Worm (Caenorhabditis elegans) whole organism, late embryonic: Measurements from ENCODE around the gene clec-57.

Experiments used
- C08G9.2 ChIP-seq: sonication (generic microtip); optimal IDR thresholded peaks from 2 replicates; lab custom pipeline; 2016; ENCODE audit warnings: mild to moderate bottlenecking, missing genetic modification characterization, moderate library complexity, missing compliant biosample characterization
- C38D4.7 ChIP-seq: fragments of 200-800 bp; sonication (Bioruptor generic); optimal IDR thresholded peaks from 2 replicates; lab custom pipeline; 2018; ENCODE audit warnings: mild to moderate bottlenecking, missing genetic modification characterization, moderate library complexity, missing compliant biosample characterization
- K09A11.1 ChIP-seq: sonication (generic microtip); optimal IDR thresholded peaks from 2 replicates; lab custom pipeline; 2017; ENCODE audit warnings: antibody characterized with exemption, mild to moderate bottlenecking, missing genetic modification characterization, missing compliant biosample characterization; ENCODE audit not compliant: insufficient read depth
- T23F11.4 ChIP-seq: fragments of 200-800 bp; sonication (Bioruptor generic); optimal IDR thresholded peaks from 2 replicates; lab custom pipeline; 2018; ENCODE audit warnings: mild to moderate bottlenecking, missing genetic modification characterization, missing compliant biosample characterization
- Y22D7AL.16 ChIP-seq: sonication (generic microtip); optimal IDR thresholded peaks from 2 replicates; lab custom pipeline; 2016; ENCODE audit warnings: missing genetic modification characterization, missing compliant biosample characterization
- ahr-1 ChIP-seq: sonication (generic microtip); optimal IDR thresholded peaks from 2 replicates; lab custom pipeline; 2016; ENCODE audit warnings: missing genetic modification characterization, missing compliant biosample characterization
- ama-1 ChIP-seq: fragments of 150-350 bp; optimal IDR thresholded peaks from 2 replicates; lab custom pipeline; 2014
- ceh-14 ChIP-seq: sonication (generic microtip); optimal IDR thresholded peaks from 2 replicates; lab custom pipeline; 2016; ENCODE audit warnings: missing genotype, missing genetic modification characterization, missing compliant biosample characterization
- ceh-18 ChIP-seq: sonication (generic microtip); optimal IDR thresholded peaks from 2 replicates; lab custom pipeline; 2016; ENCODE audit warnings: missing genetic modification characterization, missing compliant biosample characterization
- ceh-19 ChIP-seq: fragments of 200-800 bp; sonication (Bioruptor generic); optimal IDR thresholded peaks from 2 replicates; lab custom pipeline; 2018; ENCODE audit warnings: mild to moderate bottlenecking, missing genetic modification characterization, missing compliant biosample characterization
- ceh-22 ChIP-seq: sonication (generic microtip); optimal IDR thresholded peaks from 2 replicates; lab custom pipeline; 2017; ENCODE audit warnings: missing biosample characterization, missing genetic modification characterization
- ceh-24 ChIP-seq: sonication (generic microtip); optimal IDR thresholded peaks from 2 replicates; lab custom pipeline; 2016; ENCODE audit warnings: mild to moderate bottlenecking, missing genetic modification characterization, missing compliant biosample characterization
- ceh-31 ChIP-seq: sonication (generic microtip); optimal IDR thresholded peaks from 2 replicates; lab custom pipeline; 2016; ENCODE audit warnings: missing genetic modification characterization, missing compliant biosample characterization
- ceh-34 ChIP-seq: sonication (generic microtip); optimal IDR thresholded peaks from 2 replicates; lab custom pipeline; 2016; ENCODE audit warnings: mild to moderate bottlenecking, missing genetic modification characterization, missing compliant biosample characterization
- ceh-48 ChIP-seq: sonication (generic microtip); optimal IDR thresholded peaks from 2 replicates; lab custom pipeline; 2016; ENCODE audit warnings: missing genetic modification characterization, inconsistent platforms, missing compliant biosample characterization
- ceh-6 ChIP-seq: fragments of 200-800 bp; sonication (Bioruptor generic); optimal IDR thresholded peaks from 2 replicates; lab custom pipeline; 2018; ENCODE audit warnings: mild to moderate bottlenecking, missing genetic modification characterization, missing compliant biosample characterization
- che-1 ChIP-seq: sonication (generic microtip); optimal IDR thresholded peaks from 2 replicates; lab custom pipeline; 2016; ENCODE audit warnings: mild to moderate bottlenecking, missing genetic modification characterization, missing compliant biosample characterization
- dmd-4 ChIP-seq: sonication (generic microtip); optimal IDR thresholded peaks from 2 replicates; lab custom pipeline; 2016; ENCODE audit warnings: borderline replicate concordance, missing genetic modification characterization, missing compliant biosample characterization
- dve-1 ChIP-seq: sonication (generic microtip); optimal IDR thresholded peaks from 2 replicates; lab custom pipeline; 2017; ENCODE audit warnings: antibody characterized with exemption, mild to moderate bottlenecking, missing genetic modification characterization, missing compliant biosample characterization
- elt-2 ChIP-seq: sonication (generic microtip); optimal IDR thresholded peaks from 2 replicates; lab custom pipeline; 2016; ENCODE audit warnings: missing genetic modification reagents, missing genetic modification characterization, missing compliant biosample characterization
- ets-4 ChIP-seq: sonication (generic microtip); optimal IDR thresholded peaks from 2 replicates; lab custom pipeline; 2016; ENCODE audit warnings: missing genetic modification characterization, missing compliant biosample characterization
- eyg-1 ChIP-seq: sonication (generic microtip); optimal IDR thresholded peaks from 2 replicates; lab custom pipeline; 2016; ENCODE audit warnings: missing genotype, missing genetic modification characterization, missing compliant biosample characterization
- fax-1 ChIP-seq: sonication (generic microtip); optimal IDR thresholded peaks from 2 replicates; lab custom pipeline; 2016; ENCODE audit warnings: missing genotype, missing genetic modification characterization, missing compliant biosample characterization
- fkh-10 ChIP-seq: fragments of 150-350 bp; optimal IDR thresholded peaks from 2 replicates; lab custom pipeline; 2014; ENCODE audit warnings: missing biosample characterization, missing genetic modification reagents, missing genetic modification characterization
- fkh-6 ChIP-seq: sonication (generic microtip); optimal IDR thresholded peaks from 2 replicates; lab custom pipeline; 2016; ENCODE audit warnings: missing genetic modification characterization, missing compliant biosample characterization
- gmeb-2 ChIP-seq: sonication (generic microtip); optimal IDR thresholded peaks from 2 replicates; lab custom pipeline; 2016; ENCODE audit warnings: missing genetic modification characterization, inconsistent platforms, missing compliant biosample characterization
- hlh-13 ChIP-seq: fragments of 200-800 bp; sonication (Bioruptor generic); optimal IDR thresholded peaks from 2 replicates; lab custom pipeline; 2018; ENCODE audit warnings: mild to moderate bottlenecking, missing genetic modification characterization, missing compliant biosample characterization
- hlh-15 ChIP-seq: sonication (generic microtip); optimal IDR thresholded peaks from 2 replicates; lab custom pipeline; 2016; ENCODE audit warnings: missing genetic modification characterization, missing compliant biosample characterization
- hlh-30 ChIP-seq: sonication (generic microtip); optimal IDR thresholded peaks from 2 replicates; lab custom pipeline; 2017; ENCODE audit warnings: antibody characterized with exemption, missing genetic modification characterization, missing compliant biosample characterization; ENCODE audit not compliant: insufficient read depth
- hlh-6 ChIP-seq: sonication (generic microtip); optimal IDR thresholded peaks from 2 replicates; lab custom pipeline; 2016; ENCODE audit warnings: missing genotype, missing genetic modification characterization, missing compliant biosample characterization
- hlh-8 ChIP-seq: sonication (generic microtip); optimal IDR thresholded peaks from 2 replicates; lab custom pipeline; 2016; ENCODE audit warnings: missing genotype, missing genetic modification characterization, missing compliant biosample characterization
- lim-6 ChIP-seq: sonication (generic microtip); optimal IDR thresholded peaks from 2 replicates; lab custom pipeline; 2016; ENCODE audit warnings: missing genetic modification characterization, missing compliant biosample characterization
- lin-11 ChIP-seq: fragments of 200-800 bp; sonication (Bioruptor generic); optimal IDR thresholded peaks from 2 replicates; lab custom pipeline; 2018; ENCODE audit warnings: mild to moderate bottlenecking, missing genetic modification characterization, missing compliant biosample characterization
- madf-2 ChIP-seq: sonication (generic microtip); optimal IDR thresholded peaks from 2 replicates; lab custom pipeline; 2017; ENCODE audit warnings: missing genetic modification characterization, missing compliant biosample characterization
- mec-3 ChIP-seq: sonication (generic microtip); optimal IDR thresholded peaks from 2 replicates; lab custom pipeline; 2016; ENCODE audit warnings: borderline replicate concordance, missing genetic modification characterization, missing compliant biosample characterization
- nhr-11 ChIP-seq: fragments of 150-350 bp; optimal IDR thresholded peaks from 2 replicates; lab custom pipeline; 2014; ENCODE audit warnings: missing biosample characterization, missing genetic modification characterization
- nhr-232 ChIP-seq: sonication (generic microtip); optimal IDR thresholded peaks from 2 replicates; lab custom pipeline; 2016; ENCODE audit warnings: missing genetic modification characterization, missing compliant biosample characterization
- odd-2 ChIP-seq: sonication (generic microtip); optimal IDR thresholded peaks from 2 replicates; lab custom pipeline; 2017; ENCODE audit warnings: antibody characterized with exemption, mild to moderate bottlenecking, missing genetic modification characterization, missing compliant biosample characterization
- pag-3 ChIP-seq: sonication (generic microtip); optimal IDR thresholded peaks from 2 replicates; lab custom pipeline; 2016; ENCODE audit warnings: missing compliant biosample characterization, missing genetic modification characterization, borderline replicate concordance
- pax-1 ChIP-seq: fragments of 150-350 bp; optimal IDR thresholded peaks from 2 replicates; lab custom pipeline; 2014; ENCODE audit warnings: missing biosample characterization, missing genetic modification characterization
- pha-2 ChIP-seq: sonication (generic microtip); optimal IDR thresholded peaks from 2 replicates; lab custom pipeline; 2017; ENCODE audit warnings: mild to moderate bottlenecking, missing genetic modification characterization, missing compliant biosample characterization
- pha-4 ChIP-seq: fragments of 150-350 bp; optimal IDR thresholded peaks from 2 replicates; lab custom pipeline; 2018; ENCODE audit warnings: missing biosample characterization, missing genetic modification reagents, missing genetic modification characterization
- pqm-1 ChIP-seq: sonication (generic microtip); optimal IDR thresholded peaks from 2 replicates; lab custom pipeline; 2016; ENCODE audit warnings: missing genetic modification characterization, missing compliant biosample characterization
- pros-1 ChIP-seq: fragments of 150-350 bp; optimal IDR thresholded peaks from 2 replicates; lab custom pipeline; 2014; ENCODE audit warnings: missing biosample characterization, missing genetic modification reagents, missing genetic modification characterization
- rnt-1 ChIP-seq: sonication (generic microtip); optimal IDR thresholded peaks from 2 replicates; lab custom pipeline; 2016; ENCODE audit warnings: missing genetic modification characterization, missing compliant biosample characterization
- sdc-2 ChIP-seq: sonication (generic microtip); optimal IDR thresholded peaks from 2 replicates; lab custom pipeline; 2016; ENCODE audit warnings: missing genotype, missing genetic modification characterization, missing compliant biosample characterization
- sox-4 ChIP-seq: sonication (generic microtip); optimal IDR thresholded peaks from 2 replicates; lab custom pipeline; 2017; ENCODE audit warnings: mild to moderate bottlenecking, missing genetic modification characterization, inconsistent platforms, missing compliant biosample characterization
- syd-9 ChIP-seq: sonication (generic microtip); optimal IDR thresholded peaks from 2 replicates; lab custom pipeline; 2016; ENCODE audit warnings: mild to moderate bottlenecking, missing genetic modification characterization, moderate library complexity, missing compliant biosample characterization
- tbx-2 ChIP-seq: sonication (generic microtip); optimal IDR thresholded peaks from 2 replicates; lab custom pipeline; 2016; ENCODE audit warnings: missing genetic modification characterization, missing compliant biosample characterization
- tbx-7 ChIP-seq: sonication (generic microtip); optimal IDR thresholded peaks from 2 replicates; lab custom pipeline; 2016; ENCODE audit warnings: missing genotype, missing genetic modification characterization, missing compliant biosample characterization
- ttx-3 ChIP-seq: sonication (generic microtip); optimal IDR thresholded peaks from 2 replicates; lab custom pipeline; 2016; ENCODE audit warnings: missing genetic modification reagents, missing genetic modification characterization, missing compliant biosample characterization
- unc-3 ChIP-seq, 2 experiments: fragments of 200-800 bp in 1 of 2; sonication (Bioruptor generic) in 1 of 2; sonication (generic microtip) in 1 of 2; conservative IDR thresholded peaks in 1 of 2; optimal IDR thresholded peaks in 1 of 2; 2 replicates each; pipeline versions ENCODE4 v1.3.6 to Lab custom; 2016 to 2022; ENCODE audit warnings: missing compliant biosample characterization in 2 of 2, missing genetic modification characterization in 2 of 2, missing genetic modification reagents in 1 of 2
- unc-86 ChIP-seq: sonication (generic microtip); optimal IDR thresholded peaks from 2 replicates; lab custom pipeline; 2016; ENCODE audit warnings: missing genetic modification characterization, missing compliant biosample characterization
- zip-5 ChIP-seq: sonication (generic microtip); optimal IDR thresholded peaks from 2 replicates; lab custom pipeline; 2016; ENCODE audit warnings: missing genetic modification characterization, missing compliant biosample characterization

Gene clec-57

ce11 chrV:14423268-14423667, 45.8 kb upstream of the clec-57 start, which contains the start of gene rpoa-12:
Gene rpoa-12, minus strand, starts transcription at chrV:14423304.
- TF ChIP-seq eyg-1 (tag; lab: Kevin White, UChicago): no peak
- no peak for TF ChIP-seq syd-9 (tag; lab: Kevin White, UChicago)
- no peak for TF ChIP-seq nhr-232
- no peak for TF ChIP-seq dve-1 (tag; lab: Kevin White, UChicago)
- TF ChIP-seq ttx-3 (tag; lab: Kevin White, UChicago): no peak
- TF ChIP-seq sox-4 (tag; lab: Kevin White, UChicago): no peak
- TF ChIP-seq fkh-10: no peak
- TF ChIP-seq unc-3 (GFP tag; conservative IDR thresholded peaks at IDR 0.05; lab: Robert Waterston, UW): no peak
- no peak for TF ChIP-seq unc-3 (tag; optimal IDR thresholded peaks at IDR 0.05; lab: Kevin White, UChicago)
- TF ChIP-seq pax-1: no peak
- TF ChIP-seq mec-3 (tag; lab: Kevin White, UChicago): no peak
- no peak for TF ChIP-seq sdc-2 (tag; lab: Kevin White, UChicago)
- no peak for TF ChIP-seq hlh-30
- TF ChIP-seq ceh-19 (GFP tag; lab: Kevin White, UChicago): no peak
- TF ChIP-seq Y22D7AL.16 (tag; lab: Kevin White, UChicago): no peak
- no peak for TF ChIP-seq T23F11.4 (GFP tag; lab: Kevin White, UChicago)
- peak; percentile 21 for TF ChIP-seq pqm-1
- TF ChIP-seq rnt-1 (tag; lab: Kevin White, UChicago): peak; percentile 19
- TF ChIP-seq ahr-1: no peak
- no peak for TF ChIP-seq C38D4.7 (GFP tag; lab: Kevin White, UChicago)
- TF ChIP-seq hlh-13 (GFP tag; lab: Kevin White, UChicago): no peak
- peak; percentile 86 for TF ChIP-seq ceh-31 (tag; lab: Kevin White, UChicago)
- no peak for TF ChIP-seq madf-2 (tag; lab: Kevin White, UChicago)
- TF ChIP-seq pros-1 (tag; lab: Kevin White, UChicago): no peak
- TF ChIP-seq pag-3 (tag; lab: Kevin White, UChicago): no peak
- no peak for TF ChIP-seq hlh-6
- TF ChIP-seq ceh-48 (tag; lab: Kevin White, UChicago): no peak
- TF ChIP-seq elt-2 (tag; lab: Kevin White, UChicago): peak; percentile 56
- peak; percentile 49 for TF ChIP-seq ceh-34 (tag; lab: Kevin White, UChicago)
- peak; percentile 66 for TF ChIP-seq C08G9.2 (tag; lab: Kevin White, UChicago)
- peak; percentile 76 for TF ChIP-seq tbx-2 (tag; lab: Kevin White, UChicago)
- no peak for TF ChIP-seq odd-2
- peak; percentile 18 for TF ChIP-seq hlh-8 (tag; lab: Kevin White, UChicago)
- peak; percentile 24 for TF ChIP-seq ets-4
- peak; percentile 5 for TF ChIP-seq dmd-4 (tag; lab: Kevin White, UChicago)
- TF ChIP-seq zip-5 (tag; lab: Kevin White, UChicago): peak; percentile 54
- TF ChIP-seq gmeb-2 (tag; lab: Kevin White, UChicago): no peak
- TF ChIP-seq tbx-7 (tag; lab: Kevin White, UChicago): peak; percentile 69
- no peak for TF ChIP-seq ama-1 (lab: Kevin White, UChicago)
- TF ChIP-seq K09A11.1 (tag; lab: Kevin White, UChicago): no peak
- TF ChIP-seq lin-11: no peak
- TF ChIP-seq pha-2 (tag; lab: Kevin White, UChicago): no peak
- peak; percentile 22 for TF ChIP-seq ceh-14
- no peak for TF ChIP-seq hlh-15
- no peak for TF ChIP-seq ceh-24
- no peak for TF ChIP-seq che-1
- no peak for TF ChIP-seq unc-86 (tag; lab: Kevin White, UChicago)
- TF ChIP-seq ceh-6: no peak
- no peak for TF ChIP-seq lim-6
- no peak for TF ChIP-seq nhr-11 (tag; lab: Kevin White, UChicago)
- TF ChIP-seq fax-1 (tag; lab: Kevin White, UChicago): peak; percentile 15
- no peak for TF ChIP-seq ceh-22 (tag; lab: Kevin White, UChicago)
- no peak for TF ChIP-seq fkh-6
- peak; percentile 16 for TF ChIP-seq ceh-18 (tag; lab: Kevin White, UChicago)
- TF ChIP-seq pha-4: no peak
